Fruit fly (Drosophila melanogaster): ENCODE results near the gene nkd.
A peak's percentile ranks its signal among the peaks of the same experiment; 100 is the strongest.

nkd gene

dm6 chr3L:18996774-18997589 lies 48.3 kb downstream of the nkd start:
- no peak for TF ChIP-seq ems (GFP tag; optimal IDR thresholded peaks at IDR 0.05)
- TF ChIP-seq insv (GFP tag; optimal IDR thresholded peaks at IDR 0.05) = peak in 1 of 2 experiments; percentile 21
- TF ChIP-seq odd (GFP tag; optimal IDR thresholded peaks at IDR 0.05) = peak; percentile 64
- no peak for TF ChIP-seq psq (GFP tag; optimal IDR thresholded peaks at IDR 0.05)
- peak; percentile 43 for TF ChIP-seq sens (GFP tag)
- TF ChIP-seq Med (GFP tag) = peak; percentile 67
- peak; percentile 6 for TF ChIP-seq CG15514 (GFP tag; optimal IDR thresholded peaks at IDR 0.05)
- TF ChIP-seq Atf6 (GFP tag; IDR thresholded peaks at IDR 0.05) = peak; percentile 62
- no peak for TF ChIP-seq CG10979 (tag; optimal IDR thresholded peaks at IDR 0.05)
- peak; percentile 27 for TF ChIP-seq lab (GFP tag; optimal IDR thresholded peaks at IDR 0.05)
- peak; percentile 65 for TF ChIP-seq Meics (GFP tag; optimal IDR thresholded peaks at IDR 0.05)
- no peak for TF ChIP-seq CG5953 (GFP tag; IDR thresholded peaks at IDR 0.05)
- TF ChIP-seq Nf-YC (tag; optimal IDR thresholded peaks at IDR 0.05) = peak; percentile 29
- TF ChIP-seq CG12104 (GFP tag; optimal IDR thresholded peaks at IDR 0.05) = peak; percentile 38
- TF ChIP-seq Hr51 (GFP tag; optimal IDR thresholded peaks at IDR 0.05) = peak in 1 of 2 experiments; percentile 27
- TF ChIP-seq Vsx1 (GFP tag; optimal IDR thresholded peaks at IDR 0.05) = peak; percentile 51
- peak in 1 of 2 experiments; percentile 68 for TF ChIP-seq Hr78 (GFP tag; optimal IDR thresholded peaks at IDR 0.05)
- peak; percentile 81 for TF ChIP-seq CG12769 (tag; optimal IDR thresholded peaks at IDR 0.05)
- TF ChIP-seq pfk (GFP tag; optimal IDR thresholded peaks at IDR 0.05) = peak; percentile 60
- TF ChIP-seq CG34376 (GFP tag; optimal IDR thresholded peaks at IDR 0.05) = peak; percentile 89
- peak; percentile 98 for TF ChIP-seq sd (tag; optimal IDR thresholded peaks at IDR 0.05)
- TF ChIP-seq sima (GFP tag; optimal IDR thresholded peaks at IDR 0.05) = no peak
- TF ChIP-seq hkb (optimal IDR thresholded peaks at IDR 0.05) = no peak
- peak; percentile 31; the same call in 1 of the 2 replicates for TF ChIP-seq hkb (GFP tag; IDR thresholded peaks at IDR 0.05)
- TF ChIP-seq CG6854 (GFP tag; optimal IDR thresholded peaks at IDR 0.05) = peak; percentile 71
- peak; percentile 65 for TF ChIP-seq CG3281 (GFP tag; optimal IDR thresholded peaks at IDR 0.05)
- TF ChIP-seq Rfx (GFP tag; IDR thresholded peaks at IDR 0.05) = peak; percentile 27; the same call in 1 of the 2 replicates
- peak; percentile 88 for TF ChIP-seq ftz-f1 (GFP tag; optimal IDR thresholded peaks at IDR 0.05)
- TF ChIP-seq CG2120 (GFP tag; optimal IDR thresholded peaks at IDR 0.05) = peak; percentile 48
- TF ChIP-seq sug (tag; optimal IDR thresholded peaks at IDR 0.05) = peak; percentile 45
- TF ChIP-seq CG32532 (GFP tag; IDR thresholded peaks at IDR 0.05) = peak; percentile 46; the same call in 1 of the 2 replicates
- 0 out of 2 replicates have a peak, but pooled peaks have one; percentile 14 for TF ChIP-seq E2f2 (GFP tag; IDR thresholded peaks at IDR 0.05)
- peak; percentile 82 for TF ChIP-seq gem (tag; optimal IDR thresholded peaks at IDR 0.05)
- no peak for TF ChIP-seq CG2202 (tag; optimal IDR thresholded peaks at IDR 0.05)
- no peak for TF ChIP-seq CG1529 (GFP tag; optimal IDR thresholded peaks at IDR 0.05)
- TF ChIP-seq lilli (GFP tag; optimal IDR thresholded peaks at IDR 0.05) = peak; percentile 17
- TF ChIP-seq CG12659 (GFP tag; optimal IDR thresholded peaks at IDR 0.05) = peak; percentile 35
- peak; percentile 15 for TF ChIP-seq BtbVII (GFP tag; optimal IDR thresholded peaks at IDR 0.05)
- peak; percentile 81 for TF ChIP-seq Deaf1 (tag; optimal IDR thresholded peaks at IDR 0.05)
- TF ChIP-seq CG9932 (GFP tag; IDR thresholded peaks at IDR 0.05) = peak; percentile 33; the same call in 1 of the 2 replicates
- TF ChIP-seq abd-A (tag; optimal IDR thresholded peaks at IDR 0.05) = peak; percentile 59
- TF ChIP-seq Fer3 (tag; optimal IDR thresholded peaks at IDR 0.05) = peak; percentile 15
- TF ChIP-seq CG4328 (GFP tag; optimal IDR thresholded peaks at IDR 0.05) = peak; percentile 18
- peak; percentile 34 for TF ChIP-seq nom (GFP tag; optimal IDR thresholded peaks at IDR 0.05)
- TF ChIP-seq zfh1 (GFP tag; IDR thresholded peaks at IDR 0.05) = peak; percentile 32; the same call in 1 of the 3 replicates
- peak; percentile 0 for TF ChIP-seq crc (GFP tag; optimal IDR thresholded peaks at IDR 0.05)
- peak; percentile 53 for TF ChIP-seq mirr (GFP tag; optimal IDR thresholded peaks at IDR 0.05)
- peak; percentile 53 for TF ChIP-seq CG6813 (GFP tag; optimal IDR thresholded peaks at IDR 0.05)
